Fruit fly (Drosophila melanogaster): ENCODE results near the gene thw.

The thw gene

DNA sequence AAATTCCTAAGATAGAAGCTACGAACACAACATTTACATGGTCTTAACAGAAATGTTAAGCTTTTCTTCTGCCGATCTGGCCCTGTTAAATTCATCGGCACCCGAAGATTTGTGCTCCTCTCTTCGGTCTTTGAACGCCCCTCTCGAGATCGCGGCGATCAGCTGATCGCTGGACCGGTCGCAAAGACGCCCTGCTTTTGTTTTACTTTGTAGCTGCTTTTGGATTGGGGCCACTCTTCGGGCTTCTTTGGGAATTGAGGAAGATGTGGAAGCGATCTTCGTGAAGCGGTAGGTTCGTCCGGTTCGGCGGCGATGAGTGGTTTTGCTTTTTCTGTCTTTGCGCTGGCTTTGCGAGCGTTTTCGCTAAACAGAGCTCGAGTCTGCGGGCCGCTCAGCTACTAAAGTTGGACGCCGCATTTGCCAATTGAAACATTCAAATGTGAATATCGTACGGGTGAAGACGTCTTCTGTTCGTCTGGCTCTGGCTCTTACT is at the start of gene thw:
Gene thw, plus strand, starts transcription at position 443 of the 493 bp plus-strand sequence.
- no peak for TF ChIP-seq Pif1B (GFP tag; optimal IDR thresholded peaks at IDR 0.05)
- TF ChIP-seq Snoo (tag; optimal IDR thresholded peaks at IDR 0.05), result no peak
- peak; percentile 90 for TF ChIP-seq CG13204 (GFP tag; optimal IDR thresholded peaks at IDR 0.05)
- no peak for TF ChIP-seq CG17806 (tag; optimal IDR thresholded peaks at IDR 0.05)

DNA sequence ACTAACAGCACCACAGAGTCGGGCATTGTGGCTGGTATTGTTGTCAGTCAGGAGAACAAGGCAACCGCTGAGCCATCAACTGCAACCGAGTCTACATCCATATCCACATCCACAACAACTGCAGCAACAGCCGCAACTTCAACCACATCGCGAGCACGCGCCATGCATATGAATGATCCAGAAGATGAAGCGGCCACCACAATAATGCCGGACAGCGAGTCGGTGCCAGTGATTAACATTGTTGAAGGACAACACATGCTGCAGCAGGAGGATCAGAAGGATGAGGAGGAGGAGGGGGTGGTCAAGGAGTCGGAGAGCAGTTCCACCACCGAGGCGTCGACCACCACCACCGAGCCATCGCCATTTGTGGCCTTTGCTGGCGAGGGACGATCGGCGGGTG is 49.5 kb upstream of the thw start:
- no peak for TF ChIP-seq CG34367 (tag; optimal IDR thresholded peaks at IDR 0.05)
- peak; percentile 84 for TF ChIP-seq EcR (GFP tag; optimal IDR thresholded peaks at IDR 0.05)
- no peak for TF ChIP-seq CG12605 (GFP tag; IDR thresholded peaks at IDR 0.05)
- TF ChIP-seq CG4496 (GFP tag; IDR thresholded peaks at IDR 0.05), result peak; percentile 43; the same call in 1 of the 3 replicates
- TF ChIP-seq Ets98B (GFP tag; IDR thresholded peaks at IDR 0.05), result no peak
- no peak for TF ChIP-seq CG15710 (tag; optimal IDR thresholded peaks at IDR 0.05)
- TF ChIP-seq CG13204 (GFP tag; optimal IDR thresholded peaks at IDR 0.05), result peak; percentile 33
- no peak for TF ChIP-seq CG8301 (tag; optimal IDR thresholded peaks at IDR 0.05)

DNA sequence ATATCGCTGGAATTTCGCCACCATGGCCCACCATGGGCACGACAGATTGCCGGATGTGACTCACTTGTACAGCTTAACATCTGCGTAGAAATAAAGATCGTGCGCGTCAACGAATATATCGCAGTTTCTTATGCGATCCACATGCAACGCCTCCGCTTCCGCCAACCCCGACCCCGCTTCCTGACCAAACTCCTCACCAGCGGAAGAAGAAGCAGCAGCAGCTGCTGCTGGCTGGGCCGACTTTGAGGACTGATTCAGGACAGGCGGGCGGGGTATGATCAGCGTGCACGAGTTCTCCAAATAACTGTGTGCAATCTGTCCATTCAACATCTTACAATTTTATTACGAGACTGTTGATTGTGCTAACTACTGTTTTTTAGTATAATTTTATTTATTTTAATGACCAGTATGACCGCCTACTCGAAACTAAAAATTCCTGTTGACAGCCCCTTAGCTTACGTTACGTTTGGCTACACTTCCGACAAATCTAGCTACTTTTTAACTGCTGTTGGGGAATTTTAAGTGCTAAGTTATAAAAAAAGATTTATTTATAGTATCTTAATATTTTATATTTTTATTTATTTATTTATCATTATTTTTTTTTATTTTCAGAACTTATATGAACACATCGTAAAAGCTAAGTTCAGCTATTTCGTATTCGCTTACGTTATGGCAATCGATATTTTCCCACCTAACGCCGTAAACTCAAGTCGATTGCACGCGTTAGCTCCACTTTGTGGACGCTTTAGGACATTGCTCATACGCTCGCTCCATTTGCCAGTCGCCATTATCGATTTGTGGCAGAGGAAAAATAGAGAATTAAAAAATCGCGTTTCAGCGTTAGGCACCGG is 37.7 kb upstream of the thw start, which contains the start of the genes CG10055 and lap:
Gene CG10055, minus strand, starts transcription at position 432 of the 851 bp plus-strand sequence.
Gene lap, plus strand, starts transcription at position 753 of the 851 bp plus-strand sequence.
- no peak for TF ChIP-seq gl (tag; optimal IDR thresholded peaks at IDR 0.05)
- TF ChIP-seq CG8159 (tag; optimal IDR thresholded peaks at IDR 0.05), result no peak
- no peak for TF ChIP-seq Pif1A (GFP tag; optimal IDR thresholded peaks at IDR 0.05)
- TF ChIP-seq Ets98B (GFP tag; IDR thresholded peaks at IDR 0.05), result 0 out of 2 replicates have a peak, but pooled peaks have one; percentile 9
- TF ChIP-seq CG13204 (GFP tag; optimal IDR thresholded peaks at IDR 0.05), result no peak
- no peak for TF ChIP-seq EcR (GFP tag; optimal IDR thresholded peaks at IDR 0.05)
- no peak for TF ChIP-seq rn (GFP tag; IDR thresholded peaks at IDR 0.05)

- TF ChIP-seq CG32121 (GFP tag; IDR thresholded peaks at IDR 0.05) (0 out of 2 replicates have a peak, but pooled peaks have one; percentile 24), CG17806 (tag; optimal IDR thresholded peaks at IDR 0.05) (peak; percentile 47), CG8159 (tag; optimal IDR thresholded peaks at IDR 0.05) (peak; percentile 40), fd96Ca (GFP tag; IDR thresholded peaks at IDR 0.05) (no peak), CG9948 (tag; optimal IDR thresholded peaks at IDR 0.05) (peak; percentile 28), Ets98B (GFP tag; IDR thresholded peaks at IDR 0.05) (0 out of 2 replicates have a peak, but pooled peaks have one; percentile 5), Pif1B (GFP tag; optimal IDR thresholded peaks at IDR 0.05) (no peak), CG34367 (tag; optimal IDR thresholded peaks at IDR 0.05) (peak; percentile 6), EcR (GFP tag; optimal IDR thresholded peaks at IDR 0.05) (peak; percentile 92), CG8301 (tag; optimal IDR thresholded peaks at IDR 0.05) (peak; percentile 21)
These were observed 36.9 kb upstream of the thw start for dm6 chr3R:7187093-7187912.

DNA sequence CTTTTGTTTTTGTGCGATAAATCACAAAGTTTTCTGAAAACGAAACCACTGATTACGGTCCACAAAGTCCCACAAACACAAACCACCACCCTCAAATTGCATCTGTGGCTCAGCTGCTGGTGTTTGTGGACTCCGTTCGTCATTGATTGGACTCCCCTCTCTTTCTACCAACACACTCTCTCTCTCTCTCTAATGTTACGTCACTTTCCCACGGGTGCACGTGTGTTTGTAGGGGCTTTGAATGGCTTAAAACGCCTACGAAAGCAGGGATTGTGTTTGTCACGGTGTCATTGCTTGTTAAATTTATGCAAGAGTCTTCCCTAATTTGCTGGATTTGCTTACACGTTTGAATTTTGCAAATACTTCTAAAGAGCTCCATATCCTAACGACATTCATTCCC is 36.2 kb upstream of the thw start:
- no peak for TF ChIP-seq rn (GFP tag; IDR thresholded peaks at IDR 0.05)
- no peak for TF ChIP-seq CG12605 (GFP tag; IDR thresholded peaks at IDR 0.05)
- no peak for TF ChIP-seq CG34367 (tag; optimal IDR thresholded peaks at IDR 0.05)

- TF ChIP-seq EcR (GFP tag; optimal IDR thresholded peaks at IDR 0.05) (no peak), Snoo (tag; optimal IDR thresholded peaks at IDR 0.05) (no peak), CG34367 (tag; optimal IDR thresholded peaks at IDR 0.05) (no peak), CG14655 (GFP tag; optimal IDR thresholded peaks at IDR 0.05) (no peak), CG8301 (tag; optimal IDR thresholded peaks at IDR 0.05) (no peak), CG8159 (tag; optimal IDR thresholded peaks at IDR 0.05) (no peak), CG4496 (GFP tag; IDR thresholded peaks at IDR 0.05) (no peak), rn (GFP tag; IDR thresholded peaks at IDR 0.05) (no peak), CG32121 (GFP tag; IDR thresholded peaks at IDR 0.05) (no peak), gl (tag; optimal IDR thresholded peaks at IDR 0.05) (no peak), CG12605 (GFP tag; IDR thresholded peaks at IDR 0.05) (no peak), D1 (tag; optimal IDR thresholded peaks at IDR 0.05) (no peak), Pif1A (GFP tag; optimal IDR thresholded peaks at IDR 0.05) (no peak), CG13204 (GFP tag; optimal IDR thresholded peaks at IDR 0.05) (no peak), Ets98B (GFP tag; IDR thresholded peaks at IDR 0.05) (no peak), fd96Ca (GFP tag; IDR thresholded peaks at IDR 0.05) (no peak), CG17806 (tag; optimal IDR thresholded peaks at IDR 0.05) (no peak), CG15710 (tag; optimal IDR thresholded peaks at IDR 0.05) (no peak), Pif1B (GFP tag; optimal IDR thresholded peaks at IDR 0.05) (no peak), CG9948 (tag; optimal IDR thresholded peaks at IDR 0.05) (no peak)
These were observed 35.5 kb upstream of the thw start for dm6 chr3R:7188697-7189096.

All from whole organism, pupa.